Fruit fly (Drosophila melanogaster): ENCODE data around the gene meep.

DNA sequence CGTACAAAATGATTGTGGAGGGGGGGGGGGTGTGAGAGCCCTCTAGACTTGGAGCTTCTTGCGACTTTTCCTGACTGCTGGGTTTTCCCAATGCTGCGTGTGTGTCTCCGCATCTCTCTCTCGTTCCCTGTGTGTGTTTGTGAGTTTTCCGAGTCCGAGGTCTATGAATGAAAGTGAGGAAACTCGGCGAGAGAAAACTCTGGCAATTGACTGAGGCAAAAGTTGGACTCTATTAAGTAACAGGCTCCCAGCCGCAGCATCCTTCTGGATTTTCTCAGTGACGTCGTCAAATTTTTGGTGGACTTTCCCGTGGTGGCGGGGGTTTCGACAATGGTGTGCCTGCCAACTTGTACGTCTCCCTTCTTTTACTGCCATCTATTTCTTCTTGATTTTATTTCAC lies 32.2 kb downstream of the meep start:
- no peak for TF ChIP-seq CTCF (optimal IDR thresholded peaks at IDR 0.05)
- no peak for TF ChIP-seq CG8478 (optimal IDR thresholded peaks at IDR 0.05)

Data from S2 (cell line).